Worm (Caenorhabditis elegans) whole organism, young adult: ENCODE measurements around the gene spe-51.

Experiments used
- Y95B8A.8 ChIP-seq: fragments of 200-800 bp; sonication (Bioruptor generic); IDR thresholded peaks from 2 replicates; pipeline ENCODE4 v1.3.6; 2022; ENCODE audit warnings: missing genetic modification reagents, missing genetic modification characterization, missing compliant biosample characterization
- ama-1 ChIP-seq, 3 experiments: fragments of 150-350 bp in 1 of 3; sonication (generic microtip) in 2 of 3; optimal IDR thresholded peaks; 2 replicates each; lab custom pipeline; 2014 to 2018; ENCODE audit warnings: missing biosample characterization in 2 of 3, missing genetic modification characterization in 2 of 3, missing genetic modification reagents in 2 of 3
- ceh-27 ChIP-seq: fragments of 200-800 bp; sonication (Bioruptor generic); optimal IDR thresholded peaks from 2 replicates; lab custom pipeline; 2018; ENCODE audit warnings: mild to moderate bottlenecking, missing genetic modification characterization, moderate library complexity, missing compliant biosample characterization
- fkh-3 ChIP-seq: sonication (generic microtip); optimal IDR thresholded peaks from 2 replicates; lab custom pipeline; 2016; ENCODE audit warnings: mild to moderate bottlenecking, missing genetic modification characterization, missing compliant biosample characterization
- hsf-1 ChIP-seq: fragments of 200-800 bp; sonication (Bioruptor generic); IDR thresholded peaks from 2 replicates; pipeline ENCODE4 v1.3.6; 2022; ENCODE audit warnings: missing genetic modification reagents, missing genetic modification characterization, missing compliant biosample characterization
- lin-26 ChIP-seq: fragments of 200-800 bp; sonication (Bioruptor generic); IDR thresholded peaks from 2 replicates; pipeline ENCODE4 v1.3.6; 2022; ENCODE audit warnings: missing genetic modification reagents, missing genetic modification characterization, missing compliant biosample characterization
- madf-6 ChIP-seq: fragments of 200-800 bp; sonication (Bioruptor generic); IDR thresholded peaks from 2 replicates; pipeline ENCODE4 v1.3.6; 2022; ENCODE audit warnings: missing genetic modification reagents, missing genetic modification characterization, missing compliant biosample characterization
- mcd-1 ChIP-seq: fragments of 200-800 bp; sonication (Bioruptor generic); IDR thresholded peaks from 2 replicates; pipeline ENCODE4 v1.3.6; 2022; ENCODE audit warnings: missing genetic modification reagents, missing genetic modification characterization, missing compliant biosample characterization
- nhr-179 ChIP-seq: sonication (generic microtip); optimal IDR thresholded peaks from 2 replicates; lab custom pipeline; 2016; ENCODE audit warnings: mild to moderate bottlenecking, missing genetic modification characterization, missing compliant biosample characterization
- nhr-80 ChIP-seq: sonication (generic microtip); optimal IDR thresholded peaks from 2 replicates; lab custom pipeline; 2016; ENCODE audit warnings: missing genetic modification characterization, missing compliant biosample characterization
- repo-1 ChIP-seq: sonication (generic microtip); optimal IDR thresholded peaks from 2 replicates; lab custom pipeline; 2017; ENCODE audit warnings: mild to moderate bottlenecking, missing genetic modification characterization, missing compliant biosample characterization
- snpc-1.3 ChIP-seq: sonication (generic microtip); optimal IDR thresholded peaks from 2 replicates; lab custom pipeline; 2017; ENCODE audit warnings: missing genetic modification characterization, mild to moderate bottlenecking, missing compliant biosample characterization, antibody characterized with exemption, moderate library complexity, missing genotype, missing genetic modification reagents; ENCODE audit not compliant: insufficient read depth
- ztf-25 ChIP-seq: fragments of 200-800 bp; sonication (Bioruptor generic); IDR thresholded peaks from 2 replicates; pipeline ENCODE4 v1.3.6; 2022; ENCODE audit warnings: missing genetic modification reagents, missing genetic modification characterization, missing compliant biosample characterization

DNA sequence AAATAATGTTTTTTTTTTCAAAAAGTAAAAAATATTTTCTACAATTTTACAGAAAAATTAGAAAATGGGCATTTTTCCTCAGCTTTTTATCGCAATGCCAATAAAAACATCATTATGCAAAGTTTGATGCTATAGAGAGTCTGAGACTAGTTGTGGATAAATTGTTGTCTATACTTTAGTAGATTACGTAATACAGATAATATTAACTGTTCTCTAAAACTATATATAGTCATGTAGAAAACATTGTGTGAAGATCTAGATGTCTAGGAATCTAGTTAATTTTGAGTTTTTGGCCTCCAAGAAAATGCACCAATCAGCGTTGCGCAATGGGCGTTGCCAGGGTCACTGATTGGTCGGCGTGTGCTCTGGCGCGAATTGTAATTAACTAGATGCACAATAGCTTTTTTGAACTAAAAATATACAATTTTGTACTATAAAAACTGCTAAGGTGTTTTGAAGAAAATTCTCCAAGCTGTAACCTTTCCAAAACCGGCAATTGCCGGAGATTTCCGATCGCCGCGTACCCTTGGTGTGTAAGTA is 6.2 kb upstream of the spe-51 start:
- no peak for TF ChIP-seq mcd-1 (GFP tag; lab: Robert Waterston, UW)
- TF ChIP-seq snpc-1.3, result no peak
- no peak for TF ChIP-seq Y95B8A.8
- TF ChIP-seq ama-1 (optimal IDR thresholded peaks at IDR 0.05; lab: Kevin White, UChicago), result no peak
- no peak for TF ChIP-seq ama-1 (GFP tag; optimal IDR thresholded peaks at IDR 0.05; lab: Kevin White, UChicago)
- no peak for TF ChIP-seq lin-26 (GFP tag; lab: Robert Waterston, UW)
- no peak for TF ChIP-seq ztf-25 (GFP tag; lab: Robert Waterston, UW)
- no peak for TF ChIP-seq ceh-27 (GFP tag; lab: Kevin White, UChicago)
- TF ChIP-seq hsf-1 (GFP tag; lab: Robert Waterston, UW), result no peak
- TF ChIP-seq fkh-3 (tag; lab: Kevin White, UChicago), result no peak
- no peak for TF ChIP-seq repo-1
- no peak for TF ChIP-seq madf-6 (GFP tag; lab: Robert Waterston, UW)
- no peak for TF ChIP-seq nhr-80 (tag; lab: Kevin White, UChicago)
- no peak for TF ChIP-seq nhr-179 (tag; lab: Kevin White, UChicago)
